Worm (Caenorhabditis elegans): ENCODE results near the gene C43G2.3.

C43G2.3 gene

DNA sequence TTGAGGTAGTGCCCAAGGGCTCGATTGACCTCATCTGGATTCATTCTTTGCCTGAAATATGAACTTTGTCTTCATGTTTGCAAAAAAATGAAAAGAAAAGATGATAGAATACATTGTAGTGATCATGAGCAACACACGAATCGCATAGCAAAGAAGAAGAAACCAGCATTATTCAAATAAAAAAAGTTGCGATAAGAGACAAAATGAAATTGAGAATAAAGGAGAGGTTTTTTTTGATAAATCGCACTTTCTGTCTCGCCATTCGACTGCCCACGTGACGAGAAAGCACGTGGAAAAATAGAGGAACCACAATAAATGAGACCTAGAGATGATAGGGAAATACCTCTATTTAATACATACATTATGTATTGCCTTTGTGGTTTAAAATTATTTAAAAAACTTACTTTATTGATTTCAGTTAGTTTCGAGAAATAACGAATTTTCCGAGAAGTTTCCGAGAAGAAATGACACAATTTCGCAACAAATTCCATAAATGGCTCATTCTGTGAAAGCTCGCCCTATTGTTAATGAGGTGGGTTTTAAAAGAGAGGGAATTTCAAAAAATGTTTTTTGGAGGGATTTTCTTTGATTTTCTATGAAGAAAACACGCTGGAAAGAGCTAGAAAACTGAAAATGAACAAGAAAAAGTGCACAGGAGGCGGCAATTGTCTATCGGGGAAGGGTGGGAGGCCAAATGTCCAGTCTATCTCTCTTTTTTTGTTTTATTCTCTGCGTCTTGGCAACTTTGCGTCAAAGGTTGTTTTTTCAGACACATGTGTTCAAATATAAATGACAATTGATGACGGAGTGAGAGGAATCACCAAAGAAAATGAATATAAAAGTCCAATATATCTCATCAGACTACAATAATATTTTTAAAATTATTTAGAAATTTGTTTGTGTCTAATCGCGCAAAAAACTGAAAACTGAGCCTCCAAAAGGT is 22.4 kb upstream of the C43G2.3 start, which contains the start of gene paqr-1:
Gene paqr-1, minus strand, starts transcription at position 51 of the 943 bp plus-strand sequence.
- TF ChIP-seq cog-1 (tag; optimal IDR thresholded peaks at IDR 0.05) (no peak), ztf-23 (GFP tag; IDR thresholded peaks at IDR 0.05) (no peak), tab-1 (GFP tag; IDR thresholded peaks at IDR 0.05) (no peak), med-1 (GFP tag; optimal IDR thresholded peaks at IDR 0.05; ENCODE audit: insufficient read depth) (no peak), T22C8.4 (GFP tag; IDR thresholded peaks at IDR 0.05) (no peak), ztf-29 (GFP tag; IDR thresholded peaks at IDR 0.05) (no peak), klf-2 (GFP tag; conservative IDR thresholded peaks at IDR 0.05) (no peak), flt-1 (GFP tag; IDR thresholded peaks at IDR 0.05) (no peak), ref-1 (GFP tag; conservative IDR thresholded peaks at IDR 0.05) (no peak)

DNA sequence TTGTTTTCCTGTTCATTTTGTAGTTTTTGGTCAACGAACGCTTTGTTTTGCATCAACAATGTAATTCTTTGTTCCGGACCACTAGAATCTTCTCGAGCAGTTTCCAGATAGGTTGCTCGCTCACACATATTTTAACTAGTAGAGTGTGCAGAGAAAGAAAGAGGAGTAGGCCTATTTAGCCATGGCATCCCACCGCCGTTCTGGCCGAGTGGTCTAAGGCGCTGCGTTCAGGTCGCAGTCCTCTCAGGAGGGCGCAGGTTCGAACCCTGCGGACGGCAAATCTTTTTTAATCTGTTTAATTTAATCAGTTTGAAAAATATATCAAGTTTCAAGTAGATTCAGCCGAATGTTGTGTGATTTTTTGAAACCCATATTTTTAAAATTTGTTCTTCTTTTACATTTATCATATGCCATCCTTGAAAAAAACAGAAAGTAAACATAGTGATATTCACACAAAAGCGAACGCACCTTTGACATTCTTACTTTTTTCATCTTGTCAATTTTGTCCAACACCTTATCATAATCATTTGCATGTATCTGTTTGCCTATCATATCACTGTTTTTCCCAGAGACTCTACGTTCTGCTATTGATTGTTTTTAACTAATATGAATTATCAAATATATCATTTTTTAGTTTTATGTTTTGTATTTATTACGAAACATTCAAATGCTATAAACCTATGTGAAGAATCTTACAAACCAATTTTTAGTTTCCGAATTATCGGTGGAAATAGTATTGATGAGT is 21.2 kb upstream of the C43G2.3 start, which contains the start of gene try-3:
Gene try-3, plus strand, starts transcription at position 532 of the 745 bp plus-strand sequence.
- peak; percentile 92 for TF ChIP-seq flt-1 (GFP tag; IDR thresholded peaks at IDR 0.05)
- peak; percentile 46; the same call in 1 of the 2 replicates for TF ChIP-seq T22C8.4 (GFP tag; IDR thresholded peaks at IDR 0.05)
- TF ChIP-seq klf-2 (GFP tag; conservative IDR thresholded peaks at IDR 0.05), result 0 out of 2 replicates have a peak, but pooled peaks have one; percentile 59
- TF ChIP-seq med-1 (GFP tag; optimal IDR thresholded peaks at IDR 0.05; ENCODE audit: insufficient read depth), result peak; percentile 43
- peak; percentile 84 for TF ChIP-seq ztf-23 (GFP tag; IDR thresholded peaks at IDR 0.05)
- TF ChIP-seq ztf-29 (GFP tag; IDR thresholded peaks at IDR 0.05), result 0 out of 2 replicates have a peak, but pooled peaks have one; percentile 46
- peak; percentile 71; the same call in 1 of the 2 replicates for TF ChIP-seq ref-1 (GFP tag; conservative IDR thresholded peaks at IDR 0.05)
- TF ChIP-seq tab-1 (GFP tag; IDR thresholded peaks at IDR 0.05), result peak; percentile 85
- peak; percentile 56 for TF ChIP-seq cog-1 (tag; optimal IDR thresholded peaks at IDR 0.05)

DNA sequence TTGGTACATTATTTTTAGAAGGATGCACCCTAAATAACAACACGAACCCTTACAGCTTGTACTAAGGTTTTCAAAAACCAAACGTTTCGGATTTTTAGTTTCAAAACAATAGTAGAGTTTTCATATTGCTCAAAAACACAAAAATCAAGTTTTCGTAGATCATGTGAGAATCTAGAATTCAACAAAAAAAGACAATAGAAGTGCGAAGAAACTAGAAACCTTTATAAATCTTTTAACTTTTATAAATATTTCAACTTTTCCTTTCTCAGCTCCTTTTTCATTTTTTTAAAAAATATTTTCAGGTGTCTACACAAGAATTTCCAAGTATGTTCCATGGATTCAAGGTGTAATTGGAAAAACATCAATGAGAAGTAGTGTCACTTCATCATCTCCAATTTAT is 17.6 kb upstream of the C43G2.3 start, which contains the start of gene best-9:
Gene best-9, plus strand, starts transcription at position 301 of the 400 bp plus-strand sequence.
- no peak for TF ChIP-seq flt-1 (GFP tag; IDR thresholded peaks at IDR 0.05)
- TF ChIP-seq ref-1 (GFP tag; conservative IDR thresholded peaks at IDR 0.05), result no peak
- no peak for TF ChIP-seq ztf-29 (GFP tag; IDR thresholded peaks at IDR 0.05)
- TF ChIP-seq tab-1 (GFP tag; IDR thresholded peaks at IDR 0.05), result no peak
- TF ChIP-seq cog-1 (tag; optimal IDR thresholded peaks at IDR 0.05), result no peak
- no peak for TF ChIP-seq T22C8.4 (GFP tag; IDR thresholded peaks at IDR 0.05)
- TF ChIP-seq med-1 (GFP tag; optimal IDR thresholded peaks at IDR 0.05; ENCODE audit: insufficient read depth), result no peak
- TF ChIP-seq ztf-23 (GFP tag; IDR thresholded peaks at IDR 0.05), result no peak

DNA sequence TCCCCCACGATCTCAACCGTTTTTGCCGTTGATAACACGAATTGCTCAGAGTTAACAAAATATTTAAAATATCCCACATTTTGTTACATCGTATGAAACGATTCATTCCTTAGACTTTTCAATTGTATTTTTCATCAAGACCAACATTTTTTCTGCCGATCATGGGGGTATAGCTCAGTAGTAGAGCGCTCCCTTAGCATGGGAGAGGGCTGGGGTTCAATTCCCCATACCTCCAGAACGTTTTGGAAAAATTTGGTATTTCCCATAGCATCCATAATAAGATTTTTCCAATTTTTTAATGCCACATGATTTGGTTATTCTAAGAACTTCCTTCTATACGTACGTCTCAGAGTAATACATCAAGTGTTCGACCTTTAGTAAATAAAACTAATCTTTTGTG is 16.0 kb upstream of the C43G2.3 start:
- TF ChIP-seq ref-1 (GFP tag; conservative IDR thresholded peaks at IDR 0.05) (no peak), tab-1 (GFP tag; IDR thresholded peaks at IDR 0.05) (no peak), med-1 (GFP tag; optimal IDR thresholded peaks at IDR 0.05; ENCODE audit: insufficient read depth) (no peak), flt-1 (GFP tag; IDR thresholded peaks at IDR 0.05) (no peak), ztf-29 (GFP tag; IDR thresholded peaks at IDR 0.05) (no peak), ztf-23 (GFP tag; IDR thresholded peaks at IDR 0.05) (no peak), T22C8.4 (GFP tag; IDR thresholded peaks at IDR 0.05) (no peak), klf-2 (GFP tag; conservative IDR thresholded peaks at IDR 0.05) (no peak), cog-1 (tag; optimal IDR thresholded peaks at IDR 0.05) (no peak)

DNA sequence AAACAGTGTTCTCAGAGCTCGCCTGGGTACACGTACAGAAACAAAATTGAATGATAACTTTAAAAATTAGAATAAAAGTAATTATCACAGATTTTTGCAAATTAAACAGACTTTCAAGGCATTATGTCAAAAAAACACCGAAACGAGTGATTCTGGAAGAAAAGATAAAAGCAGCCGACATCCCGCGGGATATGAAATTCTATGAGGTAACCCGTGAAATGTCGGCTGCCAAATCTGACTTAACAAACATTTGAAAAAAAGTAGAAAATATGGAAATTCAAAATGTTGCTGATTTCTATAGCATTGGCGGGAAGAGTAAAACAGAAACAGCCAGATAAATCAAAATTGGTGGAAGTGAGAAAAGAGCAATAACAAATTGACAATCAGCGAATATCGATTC is 12.4 kb upstream of the C43G2.3 start:
- TF ChIP-seq ref-1 (GFP tag; conservative IDR thresholded peaks at IDR 0.05) (no peak), flt-1 (GFP tag; IDR thresholded peaks at IDR 0.05) (no peak), tab-1 (GFP tag; IDR thresholded peaks at IDR 0.05) (no peak), ztf-23 (GFP tag; IDR thresholded peaks at IDR 0.05) (no peak), cog-1 (tag; optimal IDR thresholded peaks at IDR 0.05) (no peak), ztf-29 (GFP tag; IDR thresholded peaks at IDR 0.05) (no peak), klf-2 (GFP tag; conservative IDR thresholded peaks at IDR 0.05) (no peak), med-1 (GFP tag; optimal IDR thresholded peaks at IDR 0.05; ENCODE audit: insufficient read depth) (no peak)

DNA sequence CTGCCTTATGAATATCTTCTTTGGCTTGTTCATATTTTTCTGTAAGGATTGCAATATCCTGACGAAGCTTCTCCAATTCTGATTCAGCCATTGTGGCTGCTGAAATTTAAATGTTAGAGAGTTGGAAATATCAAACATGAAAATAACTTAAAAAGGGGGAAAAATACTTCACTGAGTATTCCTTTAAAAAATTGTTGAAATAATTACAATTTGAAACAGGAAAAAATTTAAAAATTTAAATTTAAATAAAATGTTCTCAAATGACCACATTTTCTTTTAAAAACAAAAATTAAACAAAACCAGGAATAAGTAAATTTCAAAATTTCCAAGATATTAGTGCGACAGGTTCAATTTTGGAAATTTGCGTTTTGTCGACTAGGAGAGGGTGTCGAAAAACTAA is 5.8 kb upstream of the C43G2.3 start, which contains the start of gene bicd-1:
Gene bicd-1, minus strand, starts transcription at position 101 of the 400 bp plus-strand sequence.
- no peak for TF ChIP-seq ztf-29 (GFP tag; IDR thresholded peaks at IDR 0.05)
- no peak for TF ChIP-seq cog-1 (tag; optimal IDR thresholded peaks at IDR 0.05)
- no peak for TF ChIP-seq ztf-23 (GFP tag; IDR thresholded peaks at IDR 0.05)
- TF ChIP-seq med-1 (GFP tag; optimal IDR thresholded peaks at IDR 0.05; ENCODE audit: insufficient read depth), result no peak
- no peak for TF ChIP-seq ref-1 (GFP tag; conservative IDR thresholded peaks at IDR 0.05)
- no peak for TF ChIP-seq klf-2 (GFP tag; conservative IDR thresholded peaks at IDR 0.05)
- TF ChIP-seq tab-1 (GFP tag; IDR thresholded peaks at IDR 0.05), result no peak
- no peak for TF ChIP-seq T22C8.4 (GFP tag; IDR thresholded peaks at IDR 0.05)
- TF ChIP-seq flt-1 (GFP tag; IDR thresholded peaks at IDR 0.05), result no peak

DNA sequence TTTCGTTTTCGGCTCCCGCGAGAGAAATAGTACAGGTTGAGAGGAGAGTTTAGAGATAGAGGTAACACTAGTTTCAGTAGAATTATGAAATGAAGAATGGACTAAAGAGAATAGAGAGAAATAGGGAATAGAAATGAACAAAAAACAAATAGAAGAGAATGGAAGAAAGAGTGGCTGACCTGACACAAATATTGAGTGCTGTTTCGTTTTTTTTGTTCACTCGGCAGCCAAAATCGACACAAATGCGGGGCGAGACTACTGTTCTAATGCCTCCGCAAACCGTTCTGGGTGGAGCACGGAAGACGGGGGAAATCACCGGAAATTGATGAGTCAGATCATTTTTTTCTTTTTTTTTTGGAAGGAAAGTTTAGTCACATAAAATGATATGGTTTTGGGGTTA is 5.4 kb upstream of the C43G2.3 start:
- TF ChIP-seq klf-2 (GFP tag; conservative IDR thresholded peaks at IDR 0.05) (no peak), ref-1 (GFP tag; conservative IDR thresholded peaks at IDR 0.05) (no peak), ztf-23 (GFP tag; IDR thresholded peaks at IDR 0.05) (no peak), ztf-29 (GFP tag; IDR thresholded peaks at IDR 0.05) (no peak), med-1 (GFP tag; optimal IDR thresholded peaks at IDR 0.05; ENCODE audit: insufficient read depth) (no peak), cog-1 (tag; optimal IDR thresholded peaks at IDR 0.05) (no peak), flt-1 (GFP tag; IDR thresholded peaks at IDR 0.05) (no peak), tab-1 (GFP tag; IDR thresholded peaks at IDR 0.05) (no peak), T22C8.4 (GFP tag; IDR thresholded peaks at IDR 0.05) (no peak)

DNA sequence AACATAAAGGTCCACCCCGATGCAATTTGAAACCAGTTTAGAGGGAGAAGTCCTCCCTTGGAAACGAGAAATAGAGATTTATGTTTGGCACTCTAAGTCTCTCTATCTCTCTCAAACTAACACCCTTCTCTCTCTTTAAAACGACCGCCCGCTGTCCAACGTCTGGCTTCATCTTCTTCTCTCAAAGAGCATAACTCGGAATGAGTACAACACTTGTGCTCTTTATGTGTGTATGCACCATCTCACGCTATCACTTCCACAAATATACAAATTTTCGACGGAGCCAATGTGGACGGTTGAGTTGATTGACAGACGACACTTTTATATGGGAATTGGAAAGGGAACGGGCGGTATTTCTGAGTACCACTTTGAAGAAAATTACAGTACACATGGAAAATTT is 3.7 kb upstream of the C43G2.3 start:
- TF ChIP-seq med-1 (GFP tag; optimal IDR thresholded peaks at IDR 0.05; ENCODE audit: insufficient read depth) (no peak), klf-2 (GFP tag; conservative IDR thresholded peaks at IDR 0.05) (no peak)

Measured in whole organism, midembryonic.